Worm (Caenorhabditis elegans) whole organism, dauer: Measurements from ENCODE around the gene pot-2.
"Not testable (repeated sequence)": the region's sequence is repeated elsewhere in the genome, so short reads cannot be mapped to it uniquely, and the experiment has no call there.

ENCODE experiments used
- unc-62 ChIP-seq: sonication (generic microtip); optimal IDR thresholded peaks from 2 replicates; lab custom pipeline; 2017; ENCODE audit warnings: missing biosample characterization, missing genetic modification reagents, missing genetic modification characterization

pot-2 gene

ce11 chrII:14561549-14562115, 37.7 kb downstream of the pot-2 start, which contains the start of gene mog-4:
Gene mog-4, minus strand, starts transcription at chrII:14561599.
- not testable (repeated sequence) for TF ChIP-seq unc-62 (GFP tag; lab: Kevin White, UChicago)

ce11 chrII:14567811-14568210, 43.8 kb downstream of the pot-2 start:
- no peak for TF ChIP-seq unc-62 (GFP tag; lab: Kevin White, UChicago)

- no peak for TF ChIP-seq unc-62 (GFP tag; lab: Kevin White, UChicago)
Measured at ce11 chrII:14569322-14569721, 45.3 kb downstream of the pot-2 start.

DNA sequence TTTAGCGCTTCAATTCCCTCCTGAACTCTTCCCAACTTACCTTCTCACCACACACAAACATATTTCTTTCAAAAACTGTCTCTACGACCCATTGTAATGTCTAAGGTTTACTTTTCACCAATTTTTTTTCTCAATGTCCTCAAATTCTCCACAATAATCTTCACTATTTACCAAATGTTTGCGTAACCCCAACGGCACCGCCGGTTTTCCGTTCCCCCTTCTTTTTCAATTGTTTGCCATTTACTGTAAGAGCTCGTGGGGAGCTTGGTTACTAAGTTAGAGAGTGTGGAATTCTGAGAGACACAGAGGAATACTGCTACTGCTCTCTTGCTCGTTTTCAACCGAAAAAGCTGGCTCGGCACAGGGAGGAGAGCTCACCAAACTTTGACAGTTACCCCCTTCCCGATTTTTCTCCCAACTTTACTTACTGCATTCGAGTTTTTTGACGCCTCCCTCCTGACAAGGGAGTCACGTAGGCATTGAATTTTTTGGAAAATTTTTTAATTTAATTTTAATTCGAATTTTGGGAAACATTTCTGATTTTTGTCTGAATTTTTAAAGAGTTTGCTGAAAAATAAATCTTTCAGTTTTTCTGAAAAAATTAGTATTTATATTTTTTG, 46.7 kb downstream of the pot-2 start:
- TF ChIP-seq unc-62 (GFP tag; lab: Kevin White, UChicago): no peak

DNA sequence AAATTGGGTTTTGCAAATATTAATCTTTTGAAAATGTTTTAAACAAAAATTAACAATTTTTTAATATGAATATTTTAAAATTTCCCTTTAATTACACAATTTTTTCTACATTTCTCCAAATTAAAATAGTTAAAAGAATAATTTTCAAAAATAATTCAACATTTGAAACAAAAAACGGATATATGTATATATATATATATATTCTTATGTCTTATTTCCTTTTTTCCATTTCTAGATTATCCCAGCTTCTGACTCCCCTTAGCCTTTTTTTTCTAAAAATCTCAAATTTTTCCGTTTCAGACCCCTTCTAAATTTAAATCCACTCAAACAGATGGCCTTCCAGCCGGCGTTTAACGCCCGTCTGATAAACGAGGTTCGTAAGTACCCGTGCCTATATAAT, 49.3 kb downstream of the pot-2 start, which contains the start of gene madf-5:
Gene madf-5, plus strand, starts transcription at position 301 of the 400 bp plus-strand sequence.
- no peak for TF ChIP-seq unc-62 (GFP tag; lab: Kevin White, UChicago)
